Fruit fly (Drosophila melanogaster): ENCODE data around the gene Eig71Ea.

Eig71Ea gene

dm6 chr3L:15649561-15649960 lies at the start of gene Eig71Ea, which contains the start of gene Eig71Eb:
Gene Eig71Ea, minus strand, starts transcription at chr3L:15649661.
Gene Eig71Eb, plus strand, starts transcription at chr3L:15649936.
- TF ChIP-seq vri (GFP tag; optimal IDR thresholded peaks at IDR 0.05) (no peak), Eip93F (GFP tag; optimal IDR thresholded peaks at IDR 0.05) (no peak), achi (GFP tag; optimal IDR thresholded peaks at IDR 0.05) (no peak), acj6 (GFP tag; optimal IDR thresholded peaks at IDR 0.05) (no peak), CG16779 (tag; optimal IDR thresholded peaks at IDR 0.05) (no peak), topi (GFP tag; optimal IDR thresholded peaks at IDR 0.05) (no peak), CG6276 (GFP tag; optimal IDR thresholded peaks at IDR 0.05) (no peak), Gug (GFP tag; IDR thresholded peaks at IDR 0.05) (no peak), CG9139 (GFP tag; optimal IDR thresholded peaks at IDR 0.05) (no peak), CG11294 (GFP tag; IDR thresholded peaks at IDR 0.05) (no peak), CG3919 (GFP tag; optimal IDR thresholded peaks at IDR 0.05) (no peak), Blimp-1 (GFP tag; optimal IDR thresholded peaks at IDR 0.05) (no peak), OdsH (GFP tag; optimal IDR thresholded peaks at IDR 0.05) (no peak)

dm6 chr3L:15697916-15698315 lies 48.5 kb upstream of the Eig71Ea start:
- TF ChIP-seq CG3919 (GFP tag; optimal IDR thresholded peaks at IDR 0.05) (peak; percentile 47), svp (GFP tag) (peak; percentile 55), Blimp-1 (GFP tag; optimal IDR thresholded peaks at IDR 0.05) (no peak)

dm6 chr3L:15695195-15695594 lies 45.7 kb upstream of the Eig71Ea start:
- no peak for TF ChIP-seq CG4318 (GFP tag; optimal IDR thresholded peaks at IDR 0.05)
- no peak for TF ChIP-seq Hr4 (GFP tag; optimal IDR thresholded peaks at IDR 0.05)
- TF ChIP-seq Smox (GFP tag; optimal IDR thresholded peaks at IDR 0.05): no peak
- TF ChIP-seq Blimp-1 (GFP tag; optimal IDR thresholded peaks at IDR 0.05): peak; percentile 9
- TF ChIP-seq net (GFP tag; optimal IDR thresholded peaks at IDR 0.05): no peak
- no peak for TF ChIP-seq CG8119 (GFP tag; IDR thresholded peaks at IDR 0.05)
- no peak for TF ChIP-seq Eip93F (GFP tag; optimal IDR thresholded peaks at IDR 0.05)
- TF ChIP-seq achi (GFP tag; optimal IDR thresholded peaks at IDR 0.05): no peak
- no peak for TF ChIP-seq topi (GFP tag; optimal IDR thresholded peaks at IDR 0.05)
- no peak for TF ChIP-seq dsx (GFP tag; optimal IDR thresholded peaks at IDR 0.05; ENCODE audit: poor library complexity, severe bottlenecking)
- peak; percentile 4 for TF ChIP-seq Eip78C (GFP tag)
- TF ChIP-seq CG3032 (tag; optimal IDR thresholded peaks at IDR 0.05): no peak
- no peak for TF ChIP-seq acj6 (GFP tag; optimal IDR thresholded peaks at IDR 0.05)
- TF ChIP-seq Sox15 (GFP tag; optimal IDR thresholded peaks at IDR 0.05): no peak
- 0 out of 2 replicates have a peak, but pooled peaks have one; percentile 15 for TF ChIP-seq CG15336 (GFP tag; IDR thresholded peaks at IDR 0.05)
- TF ChIP-seq Hr38 (GFP tag; optimal IDR thresholded peaks at IDR 0.05): no peak
- TF ChIP-seq Sox14 (GFP tag; optimal IDR thresholded peaks at IDR 0.05): no peak
- TF ChIP-seq Eip75B (GFP tag; optimal IDR thresholded peaks at IDR 0.05): no peak
- TF ChIP-seq CG9139 (GFP tag; optimal IDR thresholded peaks at IDR 0.05): no peak
- TF ChIP-seq CG3919 (GFP tag; optimal IDR thresholded peaks at IDR 0.05): no peak
- TF ChIP-seq CG6163 (GFP tag; IDR thresholded peaks at IDR 0.05): no peak

- TF ChIP-seq Sox14 (GFP tag; optimal IDR thresholded peaks at IDR 0.05) (no peak), fkh (GFP tag; optimal IDR thresholded peaks at IDR 0.05) (peak; percentile 58), Eip78C (GFP tag) (peak; percentile 69)
Observed at dm6 chr3L:15694406-15694805, 44.9 kb upstream of the Eig71Ea start.

- TF ChIP-seq CG1621 (tag; optimal IDR thresholded peaks at IDR 0.05): no peak
- no peak for TF ChIP-seq eg (GFP tag; IDR thresholded peaks at IDR 0.05)
- peak; percentile 13 for TF ChIP-seq Smox (GFP tag; optimal IDR thresholded peaks at IDR 0.05)
- TF ChIP-seq svp (GFP tag): peak; percentile 67
- TF ChIP-seq CG6276 (GFP tag; optimal IDR thresholded peaks at IDR 0.05): peak; percentile 41
- TF ChIP-seq Ets21C (GFP tag; optimal IDR thresholded peaks at IDR 0.05): no peak
- TF ChIP-seq Hr4 (GFP tag; optimal IDR thresholded peaks at IDR 0.05): peak; percentile 15
- peak; percentile 36 for TF ChIP-seq pdm3 (GFP tag; optimal IDR thresholded peaks at IDR 0.05)
- TF ChIP-seq Ets96B (tag; optimal IDR thresholded peaks at IDR 0.05): peak; percentile 20
- peak in 1 of 2 experiments; percentile 51 for TF ChIP-seq salr (GFP tag; optimal IDR thresholded peaks at IDR 0.05)
- TF ChIP-seq Hr38 (GFP tag; optimal IDR thresholded peaks at IDR 0.05): no peak
- TF ChIP-seq achi (GFP tag; optimal IDR thresholded peaks at IDR 0.05): peak; percentile 54
- TF ChIP-seq CG11902 (GFP tag; optimal IDR thresholded peaks at IDR 0.05): no peak
- peak; percentile 31 for TF ChIP-seq spab (GFP tag; optimal IDR thresholded peaks at IDR 0.05)
- peak; percentile 13 for TF ChIP-seq CG10631 (GFP tag; optimal IDR thresholded peaks at IDR 0.05)
- TF ChIP-seq esn (GFP tag; optimal IDR thresholded peaks at IDR 0.05): peak; percentile 36
- peak; percentile 56 for TF ChIP-seq CG8632 (GFP tag; optimal IDR thresholded peaks at IDR 0.05)
- TF ChIP-seq CG10669 (GFP tag; optimal IDR thresholded peaks at IDR 0.05): peak; percentile 8
- no peak for TF ChIP-seq CG6808 (GFP tag; optimal IDR thresholded peaks at IDR 0.05)
- no peak for TF ChIP-seq CG16779 (tag; optimal IDR thresholded peaks at IDR 0.05)
Observed at dm6 chr3L:15692794-15693532, 43.5 kb upstream of the Eig71Ea start.

Measured in whole organism, prepupa.